Worm (Caenorhabditis elegans) whole organism, L2 larva: ENCODE data around the gene nhr-80.
A peak's percentile ranks its signal among the peaks of the same experiment; 100 is the strongest.

ENCODE experiments used
- C34F6.9 ChIP-seq: fragments of 150-350 bp; optimal IDR thresholded peaks from 2 replicates; lab custom pipeline; 2014; ENCODE audit warnings: missing biosample characterization, missing genetic modification characterization
- F13H6.1 ChIP-seq: sonication (generic microtip); optimal IDR thresholded peaks from 2 replicates; lab custom pipeline; 2016; ENCODE audit warnings: missing genetic modification characterization, missing compliant biosample characterization
- alr-1 ChIP-seq: fragments of 150-350 bp; optimal IDR thresholded peaks from 2 replicates; lab custom pipeline; 2014; ENCODE audit warnings: missing biosample characterization, missing genetic modification characterization
- ama-1 ChIP-seq: fragments of 150-350 bp; optimal IDR thresholded peaks from 2 replicates; lab custom pipeline; 2018; ENCODE audit warnings: inconsistent platforms
- blmp-1 ChIP-seq: sonication (generic microtip); optimal IDR thresholded peaks from 2 replicates; lab custom pipeline; 2017; ENCODE audit warnings: missing genetic modification characterization, mild to moderate bottlenecking, missing compliant biosample characterization, antibody characterized with exemption, moderate library complexity; ENCODE audit not compliant: insufficient read depth
- ceh-16 ChIP-seq: fragments of 150-350 bp; optimal IDR thresholded peaks from 2 replicates; lab custom pipeline; 2014; ENCODE audit warnings: missing biosample characterization, missing genetic modification characterization
- ceh-82 ChIP-seq: fragments of 150-350 bp; optimal IDR thresholded peaks from 2 replicates; lab custom pipeline; 2014; ENCODE audit warnings: missing biosample characterization, missing genetic modification characterization
- dmd-4 ChIP-seq: sonication (generic microtip); optimal IDR thresholded peaks from 2 replicates; lab custom pipeline; 2017; ENCODE audit warnings: missing biosample characterization, missing genetic modification characterization
- egl-27 ChIP-seq: sonication (generic microtip); optimal IDR thresholded peaks from 3 replicates; lab custom pipeline; 2017; ENCODE audit warnings: missing biosample characterization, missing genetic modification reagents, missing genetic modification characterization
- elt-1 ChIP-seq: fragments of 150-350 bp; optimal IDR thresholded peaks from 2 replicates; lab custom pipeline; 2014; ENCODE audit warnings: missing biosample characterization, missing genetic modification characterization
- elt-3 ChIP-seq: sonication (generic microtip); optimal IDR thresholded peaks from 2 replicates; lab custom pipeline; 2017; ENCODE audit warnings: missing biosample characterization, missing genetic modification characterization
- gmeb-1 ChIP-seq: fragments of 150-350 bp; optimal IDR thresholded peaks from 2 replicates; lab custom pipeline; 2014; ENCODE audit warnings: missing biosample characterization, missing genetic modification characterization
- lin-11 ChIP-seq: fragments of 150-350 bp; sonication (generic microtip); optimal IDR thresholded peaks from 2 replicates; lab custom pipeline; 2014; ENCODE audit warnings: missing biosample characterization, missing genetic modification characterization, inconsistent platforms, mixed read lengths
- lin-13 ChIP-seq: fragments of 150-350 bp; optimal IDR thresholded peaks from 2 replicates; lab custom pipeline; 2014; ENCODE audit warnings: missing biosample characterization, missing genetic modification reagents, missing genetic modification characterization
- lin-39 ChIP-seq: fragments of 150-350 bp; optimal IDR thresholded peaks from 2 replicates; lab custom pipeline; 2014; ENCODE audit warnings: missing biosample characterization, missing genetic modification reagents, missing genetic modification characterization
- lsy-2 ChIP-seq, 2 experiments: fragments of 150-350 bp in 1 of 2; sonication (generic microtip) in 1 of 2; optimal IDR thresholded peaks; 2 replicates each; lab custom pipeline; 2014 to 2017; ENCODE audit warnings: missing biosample characterization in 2 of 2, missing genetic modification characterization in 2 of 2
- mab-5 ChIP-seq: fragments of 150-350 bp; optimal IDR thresholded peaks from 2 replicates; lab custom pipeline; 2014; ENCODE audit warnings: missing biosample characterization, missing genetic modification characterization
- mbf-1 ChIP-seq: sonication (generic microtip); optimal IDR thresholded peaks from 2 replicates; lab custom pipeline; 2017; ENCODE audit warnings: missing biosample characterization, missing genetic modification characterization
- nhr-10 ChIP-seq: sonication (generic microtip); optimal IDR thresholded peaks from 2 replicates; lab custom pipeline; 2017; ENCODE audit warnings: missing biosample characterization, missing genetic modification characterization
- nhr-12 ChIP-seq: fragments of 150-350 bp; optimal IDR thresholded peaks from 2 replicates; lab custom pipeline; 2014; ENCODE audit warnings: missing biosample characterization, missing genetic modification characterization
- nhr-21 ChIP-seq: fragments of 150-350 bp; optimal IDR thresholded peaks from 2 replicates; lab custom pipeline; 2014; ENCODE audit warnings: missing biosample characterization, missing genetic modification characterization
- nhr-23 ChIP-seq: fragments of 150-350 bp; optimal IDR thresholded peaks from 2 replicates; lab custom pipeline; 2014; ENCODE audit warnings: missing biosample characterization, missing genetic modification reagents, missing genetic modification characterization
- nhr-6 ChIP-seq: fragments of 150-350 bp; optimal IDR thresholded peaks from 2 replicates; lab custom pipeline; 2014; ENCODE audit warnings: missing biosample characterization, missing genetic modification characterization
- sem-4 ChIP-seq: fragments of 150-350 bp; optimal IDR thresholded peaks from 2 replicates; lab custom pipeline; 2014; ENCODE audit warnings: missing biosample characterization, missing genetic modification reagents, missing genetic modification characterization
- skn-1 ChIP-seq: sonication (generic microtip); optimal IDR thresholded peaks from 2 replicates; lab custom pipeline; 2017; ENCODE audit warnings: missing biosample characterization, missing genetic modification characterization
- sma-9 ChIP-seq, 2 experiments: fragments of 150-350 bp in 1 of 2; sonication (generic microtip) in 1 of 2; optimal IDR thresholded peaks; 2 replicates each; lab custom pipeline; 2014 to 2016; ENCODE audit warnings: missing genetic modification characterization in 2 of 2, mild to moderate bottlenecking in 1 of 2, missing biosample characterization in 1 of 2, missing compliant biosample characterization in 1 of 2, missing genetic modification reagents in 1 of 2, moderate library complexity in 1 of 2
- snpc-4 ChIP-seq: fragments of 150-350 bp; optimal IDR thresholded peaks from 2 replicates; lab custom pipeline; 2014; ENCODE audit warnings: missing biosample characterization, missing genetic modification characterization
- unc-39 ChIP-seq: fragments of 150-350 bp; optimal IDR thresholded peaks from 2 replicates; lab custom pipeline; 2014; ENCODE audit warnings: missing biosample characterization, missing genetic modification characterization
- unc-55 ChIP-seq: fragments of 150-350 bp; sonication (generic microtip); optimal IDR thresholded peaks from 3 replicates; lab custom pipeline; 2014; ENCODE audit warnings: missing biosample characterization, missing genetic modification reagents, missing genetic modification characterization
- unc-62 ChIP-seq: fragments of 150-350 bp; optimal IDR thresholded peaks from 2 replicates; lab custom pipeline; 2014; ENCODE audit warnings: missing biosample characterization, missing genetic modification reagents, missing genetic modification characterization
- ztf-1 ChIP-seq: fragments of 200-800 bp; sonication (Bioruptor generic); conservative IDR thresholded peaks from 2 replicates; pipeline ENCODE4 v1.3.6; 2022; ENCODE audit warnings: missing genetic modification characterization, missing compliant biosample characterization
- ztf-11 ChIP-seq: sonication (generic microtip); optimal IDR thresholded peaks from 2 replicates; lab custom pipeline; 2017; ENCODE audit warnings: missing biosample characterization, missing genetic modification characterization
- ztf-4 ChIP-seq: fragments of 150-350 bp; optimal IDR thresholded peaks from 2 replicates; lab custom pipeline; 2014; ENCODE audit warnings: missing biosample characterization, missing genetic modification characterization

Gene nhr-80

ce11 chrIII:41484-41883 is 26.8 kb upstream of the nhr-80 start:
- no peak for TF ChIP-seq mab-5
- no peak for TF ChIP-seq lin-11 (tag; lab: Kevin White, UChicago)
- TF ChIP-seq nhr-23 (tag; lab: Kevin White, UChicago) = no peak
- no peak for TF ChIP-seq snpc-4 (tag; lab: Kevin White, UChicago)
- no peak for TF ChIP-seq ztf-1 (GFP tag; lab: Robert Waterston, UW)
- TF ChIP-seq nhr-6 = no peak
- no peak for TF ChIP-seq elt-3
- no peak for TF ChIP-seq lsy-2 (tag; optimal IDR thresholded peaks at IDR 0.05; lab: Kevin White, UChicago)
- no peak for TF ChIP-seq nhr-10 (tag; lab: Kevin White, UChicago)
- TF ChIP-seq ztf-11 (tag; lab: Kevin White, UChicago) = no peak
- TF ChIP-seq elt-1 (tag; lab: Kevin White, UChicago) = no peak

ce11 chrIII:40580-41113 is 26.0 kb upstream of the nhr-80 start, which contains the start of gene col-88:
Gene col-88, plus strand, starts transcription at chrIII:41063.
- peak; percentile 3 for TF ChIP-seq blmp-1 (tag; lab: Kevin White, UChicago)
- TF ChIP-seq nhr-23 (tag; lab: Kevin White, UChicago) = no peak
- no peak for TF ChIP-seq unc-62

- TF ChIP-seq blmp-1 (tag; lab: Kevin White, UChicago) (no peak), skn-1 (tag; lab: Kevin White, UChicago) (no peak), mbf-1 (tag; lab: Kevin White, UChicago) (no peak), alr-1 (tag; lab: Kevin White, UChicago) (no peak), unc-55 (no peak), ztf-4 (no peak), lin-13 (GFP tag; lab: Kevin White, UChicago) (no peak), nhr-12 (tag; lab: Kevin White, UChicago) (no peak), ceh-82 (tag; lab: Kevin White, UChicago) (no peak), dmd-4 (tag; lab: Kevin White, UChicago) (no peak), F13H6.1 (tag; lab: Kevin White, UChicago) (no peak)
Observed at ce11 chrIII:39516-39915, 24.8 kb upstream of the nhr-80 start.

- TF ChIP-seq lin-11 (tag; lab: Kevin White, UChicago) = no peak
- TF ChIP-seq sem-4 (tag; lab: Kevin White, UChicago) = no peak
- no peak for TF ChIP-seq nhr-10 (tag; lab: Kevin White, UChicago)
- no peak for TF ChIP-seq unc-39
- TF ChIP-seq ztf-4 = no peak
- no peak for TF ChIP-seq nhr-21 (tag; lab: Kevin White, UChicago)
- no peak for TF ChIP-seq elt-3
- TF ChIP-seq snpc-4 (tag; lab: Kevin White, UChicago) = no peak
- no peak for TF ChIP-seq C34F6.9
- no peak for TF ChIP-seq gmeb-1 (tag; lab: Kevin White, UChicago)
Observed at ce11 chrIII:38117-38516, 23.4 kb upstream of the nhr-80 start, which contains the start of gene clp-10. Gene clp-10, minus strand, starts transcription at chrIII:38217.

- TF ChIP-seq ama-1 (lab: Kevin White, UChicago) = no peak
- TF ChIP-seq ceh-82 (tag; lab: Kevin White, UChicago) = no peak
- TF ChIP-seq ztf-4 = no peak
- no peak for TF ChIP-seq lin-39 (tag; lab: Kevin White, UChicago)
- no peak for TF ChIP-seq blmp-1 (tag; lab: Kevin White, UChicago)
- TF ChIP-seq unc-55 = no peak
- TF ChIP-seq egl-27 (tag; lab: Kevin White, UChicago) = no peak
Observed at ce11 chrIII:33257-33656, 18.6 kb upstream of the nhr-80 start.

ce11 chrIII:31600-31999 is 16.9 kb upstream of the nhr-80 start:
- no peak for TF ChIP-seq ztf-4
- TF ChIP-seq sma-9 (GFP tag; optimal IDR thresholded peaks at IDR 0.05; lab: Kevin White, UChicago) = no peak
- TF ChIP-seq sma-9 (tag; optimal IDR thresholded peaks at IDR 0.05; lab: Kevin White, UChicago) = no peak
- no peak for TF ChIP-seq ceh-82 (tag; lab: Kevin White, UChicago)
- TF ChIP-seq dmd-4 (tag; lab: Kevin White, UChicago) = no peak
- peak; percentile 8 for TF ChIP-seq C34F6.9
- TF ChIP-seq lin-11 (tag; lab: Kevin White, UChicago) = no peak
- TF ChIP-seq ceh-16 = no peak
